Fruit fly (Drosophila melanogaster) whole organism, wandering third instar larva: ENCODE measurements around the gene tal-1A.

Experiments used
- Abd-B ChIP-seq: fragments of >200 bp; optimal IDR thresholded peaks from 2 replicates; lab custom pipeline; 2017; ENCODE audit warnings: missing biosample characterization, missing genetic modification characterization
- CG9705 ChIP-seq: fragments of 200-800 bp; sonication (Bioruptor generic); optimal IDR thresholded peaks from 2 replicates; lab custom pipeline; 2018; ENCODE audit warnings: missing biosample characterization, mild to moderate bottlenecking, missing genetic modification characterization
- Dfd ChIP-seq: fragments of >200 bp; optimal IDR thresholded peaks from 2 replicates; lab custom pipeline; 2017; ENCODE audit warnings: missing biosample characterization, missing genetic modification characterization
- GATAd ChIP-seq: sonication (Bioruptor generic); optimal IDR thresholded peaks from 2 replicates; lab custom pipeline; 2016; ENCODE audit warnings: missing biosample characterization, missing genetic modification characterization
- Jra ChIP-seq: sonication (Bioruptor generic); optimal IDR thresholded peaks from 2 replicates; lab custom pipeline; 2016; ENCODE audit warnings: missing biosample characterization, missing genetic modification characterization
- Mio ChIP-seq: sonication (Bioruptor generic); optimal IDR thresholded peaks from 2 replicates; lab custom pipeline; 2016; ENCODE audit warnings: missing biosample characterization, missing genetic modification characterization
- Myc ChIP-seq: fragments of >200 bp; optimal IDR thresholded peaks from 2 replicates; lab custom pipeline; 2017
- dmrt93B ChIP-seq: fragments of 200-800 bp; sonication (Bioruptor generic); optimal IDR thresholded peaks from 2 replicates; lab custom pipeline; 2018; ENCODE audit warnings: missing biosample characterization, mild to moderate bottlenecking, missing genetic modification characterization
- pan ChIP-seq: fragments of >200 bp; optimal IDR thresholded peaks from 2 replicates; lab custom pipeline; 2017
- usp ChIP-seq: fragments of >200 bp; optimal IDR thresholded peaks from 2 replicates; lab custom pipeline; 2017; ENCODE audit warnings: missing biosample characterization, missing genetic modification characterization

DNA sequence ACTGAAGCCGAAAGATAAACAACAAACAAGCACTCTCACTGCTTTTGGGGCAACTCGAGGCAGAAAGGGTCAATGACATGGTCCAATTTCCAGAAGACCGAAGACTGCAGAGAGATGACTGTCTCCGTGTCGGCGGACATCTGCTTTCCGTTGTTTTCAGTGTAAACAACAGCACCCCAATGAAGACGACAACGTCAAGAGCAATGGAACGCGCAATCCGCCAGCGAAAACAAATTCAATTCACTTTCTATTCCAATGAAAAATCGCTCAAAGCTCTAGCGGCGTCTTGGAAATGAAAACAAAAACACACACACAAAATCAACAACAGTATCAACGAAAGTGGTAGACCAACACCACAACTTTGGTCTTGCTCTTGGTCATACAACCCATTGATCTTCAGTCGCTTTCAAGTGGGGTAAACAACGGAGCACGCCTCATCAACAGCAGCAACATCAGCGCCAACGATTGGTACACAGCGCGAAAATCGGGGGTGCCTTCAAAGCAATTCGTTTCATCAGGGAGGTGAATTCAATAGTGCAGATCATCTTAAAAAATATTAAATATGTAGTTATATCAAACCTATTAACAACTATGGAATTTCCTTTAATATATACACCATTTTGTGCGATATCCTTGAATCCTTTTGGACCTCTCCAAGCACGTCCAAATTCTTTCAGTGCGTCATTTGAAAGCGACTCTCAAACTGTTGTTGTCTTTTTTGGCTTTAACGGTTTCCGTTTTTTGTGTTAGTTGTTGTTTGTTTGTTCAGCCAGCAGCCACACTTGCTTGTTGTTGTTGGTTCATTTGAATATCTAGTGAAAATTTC lies 4.8 kb downstream of the tal-1A start:
- no peak for TF ChIP-seq Abd-B (GFP tag; lab: Kevin White, UChicago)
- TF ChIP-seq Dfd = no peak
- no peak for TF ChIP-seq pan
- TF ChIP-seq CG9705 (GFP tag; lab: Kevin White, UChicago) = no peak
- TF ChIP-seq Jra (GFP tag; lab: Kevin White, UChicago) = no peak
- TF ChIP-seq dmrt93B = no peak
- no peak for TF ChIP-seq usp
- no peak for TF ChIP-seq Myc
- TF ChIP-seq Mio (GFP tag; lab: Kevin White, UChicago) = no peak
- TF ChIP-seq GATAd (GFP tag; lab: Kevin White, UChicago) = no peak
